Worm (Caenorhabditis elegans) whole organism, L4 larva: Measurements from ENCODE around the gene mib-1.

Source experiments
- D1046.2 ChIP-seq: fragments of 200-800 bp; sonication (Bioruptor generic); IDR thresholded peaks from 2 replicates; pipeline ENCODE4 v1.3.6; 2022; ENCODE audit warnings: missing genetic modification characterization, missing compliant biosample characterization
- Y48G9A.11 ChIP-seq: fragments of 200-800 bp; sonication (Bioruptor generic); IDR thresholded peaks from 2 replicates; pipeline ENCODE4 v1.3.6; 2022; ENCODE audit warnings: missing genetic modification reagents, missing genetic modification characterization, missing compliant biosample characterization
- ZK337.2 ChIP-seq: fragments of 200-800 bp; sonication (Bioruptor generic); IDR thresholded peaks from 2 replicates; pipeline ENCODE4 v1.3.6; 2022; ENCODE audit warnings: missing genetic modification reagents, missing genetic modification characterization, missing compliant biosample characterization
- aha-1 ChIP-seq: fragments of 150-350 bp; peaks from one replicate; lab custom pipeline; 2014; ENCODE audit warnings: missing biosample characterization, missing genetic modification characterization
- ama-1 ChIP-seq: fragments of 150-350 bp; optimal IDR thresholded peaks from 2 replicates; lab custom pipeline; 2014; ENCODE audit warnings: inconsistent platforms, mixed read lengths
- ceh-20 ChIP-seq: fragments of 200-800 bp; sonication (Bioruptor generic); IDR thresholded peaks from 2 replicates; pipeline ENCODE4 v1.3.6; 2022; ENCODE audit warnings: missing genetic modification reagents, missing genetic modification characterization, missing compliant biosample characterization
- ceh-32 ChIP-seq: sonication (generic microtip); optimal IDR thresholded peaks from 2 replicates; lab custom pipeline; 2016; ENCODE audit warnings: mild to moderate bottlenecking, missing genetic modification characterization, missing compliant biosample characterization; ENCODE audit not compliant: poor library complexity
- ceh-62 ChIP-seq: sonication (generic microtip); optimal IDR thresholded peaks from 2 replicates; lab custom pipeline; 2017; ENCODE audit warnings: missing biosample characterization, missing genetic modification characterization
- ceh-82 ChIP-seq: sonication (generic microtip); optimal IDR thresholded peaks from 2 replicates; lab custom pipeline; 2017; ENCODE audit warnings: missing biosample characterization, missing genetic modification characterization
- ces-1 ChIP-seq: fragments of 150-350 bp; sonication (generic microtip); optimal IDR thresholded peaks from 4 replicates; lab custom pipeline; 2014; ENCODE audit warnings: missing biosample characterization, missing genetic modification reagents, missing genetic modification characterization
- ctbp-1 ChIP-seq: fragments of 200-800 bp; sonication (Bioruptor generic); IDR thresholded peaks from 2 replicates; pipeline ENCODE4 v1.3.6; 2022; ENCODE audit warnings: missing genetic modification reagents, missing genetic modification characterization, missing compliant biosample characterization
- daf-8 ChIP-seq: fragments of 200-800 bp; sonication (Bioruptor generic); IDR thresholded peaks from 2 replicates; pipeline ENCODE4 v1.3.6; 2022; ENCODE audit warnings: missing genetic modification characterization, missing compliant biosample characterization
- dmd-6 ChIP-seq: fragments of 200-800 bp; sonication (Bioruptor generic); IDR thresholded peaks from 2 replicates; pipeline ENCODE4 v1.3.6; 2022; ENCODE audit warnings: missing genetic modification reagents, missing genetic modification characterization, missing compliant biosample characterization
- dmd-9 ChIP-seq: fragments of 200-800 bp; sonication (Bioruptor generic); IDR thresholded peaks from 2 replicates; pipeline ENCODE4 v1.3.6; 2022; ENCODE audit warnings: missing genetic modification reagents, missing genetic modification characterization, missing compliant biosample characterization
- dpl-1 ChIP-seq: fragments of 150-350 bp; optimal IDR thresholded peaks from 2 replicates; lab custom pipeline; 2014; ENCODE audit warnings: missing biosample characterization, missing genetic modification reagents, missing genetic modification characterization
- duxl-1 ChIP-seq: sonication (generic microtip); optimal IDR thresholded peaks from 2 replicates; lab custom pipeline; 2016; ENCODE audit warnings: mild to moderate bottlenecking, missing genetic modification characterization, moderate library complexity, missing compliant biosample characterization; ENCODE audit not compliant: poor library complexity
- dve-1 ChIP-seq: sonication (generic microtip); optimal IDR thresholded peaks from 2 replicates; lab custom pipeline; 2017; ENCODE audit warnings: antibody characterized with exemption, mild to moderate bottlenecking, missing genetic modification characterization, missing compliant biosample characterization; ENCODE audit not compliant: insufficient read depth
- fos-1 ChIP-seq: fragments of 150-350 bp; optimal IDR thresholded peaks from 2 replicates; lab custom pipeline; 2014; ENCODE audit warnings: missing biosample characterization, missing genetic modification characterization
- hif-1 ChIP-seq, 2 experiments: sonication (generic microtip); optimal IDR thresholded peaks; 2 replicates each; lab custom pipeline; 2016 to 2017; ENCODE audit warnings: missing compliant biosample characterization in 2 of 2, missing genetic modification characterization in 2 of 2, missing genetic modification reagents in 2 of 2, missing genotype in 2 of 2, mild to moderate bottlenecking in 1 of 2
- hlh-11 ChIP-seq: fragments of 200-800 bp; sonication (Bioruptor generic); optimal IDR thresholded peaks from 2 replicates; lab custom pipeline; 2018; ENCODE audit warnings: mild to moderate bottlenecking, missing genetic modification characterization, missing compliant biosample characterization
- hlh-30 ChIP-seq: sonication (generic microtip); optimal IDR thresholded peaks from 2 replicates; lab custom pipeline; 2017; ENCODE audit warnings: antibody characterized with exemption, mild to moderate bottlenecking, missing genetic modification characterization, missing compliant biosample characterization; ENCODE audit not compliant: insufficient read depth
- lin-1 ChIP-seq: fragments of 200-800 bp; sonication (Bioruptor generic); IDR thresholded peaks from 2 replicates; pipeline ENCODE4 v1.3.6; 2022; ENCODE audit warnings: missing genetic modification reagents, missing genetic modification characterization, missing compliant biosample characterization
- lin-13 ChIP-seq: fragments of 150-350 bp; optimal IDR thresholded peaks from 2 replicates; lab custom pipeline; 2014; ENCODE audit warnings: missing biosample characterization, missing genetic modification reagents, missing genetic modification characterization
- lin-38 ChIP-seq: fragments of 200-800 bp; sonication (Bioruptor generic); IDR thresholded peaks from 2 replicates; pipeline ENCODE4 v1.3.6; 2022; ENCODE audit warnings: missing genetic modification reagents, missing genetic modification characterization, missing compliant biosample characterization
- lsy-2 ChIP-seq, 2 experiments: fragments of 150-350 bp in 1 of 2; sonication (generic microtip) in 1 of 2; optimal IDR thresholded peaks; 2 replicates each; lab custom pipeline; 2014 to 2017; ENCODE audit warnings: missing biosample characterization in 2 of 2, missing genetic modification characterization in 2 of 2
- madf-9 ChIP-seq: fragments of 200-800 bp; sonication (Bioruptor generic); conservative IDR thresholded peaks from 2 replicates; pipeline ENCODE4 v1.3.6; 2022; ENCODE audit warnings: missing genetic modification reagents, missing genetic modification characterization, missing compliant biosample characterization
- mdl-1 ChIP-seq, 2 experiments: fragments of 150-350 bp in 1 of 2; sonication (generic microtip) in 1 of 2; optimal IDR thresholded peaks; 2 replicates each; lab custom pipeline; 2014 to 2017; ENCODE audit warnings: missing biosample characterization in 2 of 2, missing genetic modification characterization in 2 of 2
- mep-1 ChIP-seq: fragments of 150-350 bp; sonication (generic microtip); optimal IDR thresholded peaks from 3 replicates; lab custom pipeline; 2014; ENCODE audit warnings: missing biosample characterization, missing genetic modification characterization
- mes-2 ChIP-seq: sonication (generic microtip); optimal IDR thresholded peaks from 2 replicates; lab custom pipeline; 2016; ENCODE audit warnings: missing genotype, mild to moderate bottlenecking, missing genetic modification characterization, missing compliant biosample characterization; ENCODE audit not compliant: poor library complexity, severe bottlenecking
- mxl-3 ChIP-seq: fragments of 200-800 bp; sonication (Bioruptor generic); optimal IDR thresholded peaks from 2 replicates; lab custom pipeline; 2018; ENCODE audit warnings: mild to moderate bottlenecking, missing genetic modification characterization, missing compliant biosample characterization
- nhr-10 ChIP-seq: fragments of 150-350 bp; optimal IDR thresholded peaks from 2 replicates; lab custom pipeline; 2014; ENCODE audit warnings: missing biosample characterization, missing genetic modification characterization
- nhr-102 ChIP-seq: sonication (generic microtip); optimal IDR thresholded peaks from 2 replicates; lab custom pipeline; 2016; ENCODE audit warnings: mild to moderate bottlenecking, missing genetic modification characterization, moderate library complexity, missing compliant biosample characterization
- nhr-11 ChIP-seq: fragments of 150-350 bp; optimal IDR thresholded peaks from 2 replicates; lab custom pipeline; 2014; ENCODE audit warnings: missing biosample characterization, missing genetic modification characterization
- nhr-6 ChIP-seq: fragments of 150-350 bp; optimal IDR thresholded peaks from 2 replicates; lab custom pipeline; 2014; ENCODE audit warnings: missing biosample characterization, missing genetic modification characterization
- nhr-77 ChIP-seq: fragments of 150-350 bp; optimal IDR thresholded peaks from 2 replicates; lab custom pipeline; 2014; ENCODE audit warnings: missing biosample characterization, missing genetic modification characterization
- php-3 ChIP-seq: fragments of 200-800 bp; sonication (Bioruptor generic); IDR thresholded peaks from 2 replicates; pipeline ENCODE4 v1.3.6; 2022; ENCODE audit warnings: missing genetic modification reagents, missing genetic modification characterization, missing compliant biosample characterization
- pqm-1 ChIP-seq: sonication (generic microtip); optimal IDR thresholded peaks from 2 replicates; lab custom pipeline; 2017; ENCODE audit warnings: missing biosample characterization, missing genetic modification characterization
- rbr-2 ChIP-seq: sonication (generic microtip); optimal IDR thresholded peaks from 2 replicates; lab custom pipeline; 2016; ENCODE audit warnings: missing genotype, missing genetic modification characterization, missing compliant biosample characterization
- saeg-2 ChIP-seq: fragments of 200-800 bp; sonication (Bioruptor generic); IDR thresholded peaks from 2 replicates; pipeline ENCODE4 v1.3.6; 2022; ENCODE audit warnings: missing genetic modification reagents, missing genetic modification characterization, missing compliant biosample characterization
- sdz-12 ChIP-seq: fragments of 200-800 bp; sonication (Bioruptor generic); optimal IDR thresholded peaks from 2 replicates; lab custom pipeline; 2018; ENCODE audit warnings: mild to moderate bottlenecking, missing genetic modification characterization, missing compliant biosample characterization
- spr-1 ChIP-seq: sonication (generic microtip); optimal IDR thresholded peaks from 2 replicates; lab custom pipeline; 2016; ENCODE audit warnings: mild to moderate bottlenecking, missing genetic modification characterization, missing compliant biosample characterization
- tra-1 ChIP-seq: fragments of 200-800 bp; sonication (Bioruptor generic); IDR thresholded peaks from 2 replicates; pipeline ENCODE4 v1.3.6; 2022; ENCODE audit warnings: missing genetic modification reagents, missing genetic modification characterization, missing compliant biosample characterization
- unc-130 ChIP-seq: sonication (generic microtip); optimal IDR thresholded peaks from 2 replicates; lab custom pipeline; 2016; ENCODE audit warnings: missing genetic modification reagents, missing genetic modification characterization, missing compliant biosample characterization

The mib-1 gene

DNA sequence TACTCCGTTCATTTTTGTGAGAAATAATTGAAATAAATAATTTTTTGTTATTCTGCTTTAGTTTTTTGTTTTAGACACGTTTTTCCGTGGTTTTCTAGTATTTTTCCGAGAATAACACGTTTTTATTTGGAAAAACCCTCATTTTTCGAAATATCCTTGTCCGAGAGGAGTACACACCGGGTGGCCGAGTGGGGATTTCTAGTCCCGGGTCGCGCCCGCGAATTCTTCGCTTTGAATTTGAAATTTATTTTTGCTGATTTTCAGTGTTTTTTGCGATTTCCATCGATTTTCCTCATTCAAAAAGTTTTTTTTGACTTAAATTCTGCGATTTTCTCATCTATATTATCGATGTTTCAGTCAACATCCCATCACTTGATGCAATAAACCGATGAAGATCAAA lies at the start of gene mib-1, which contains the start of the genes gly-9 and smc-3:
Gene mib-1, minus strand, starts transcription at position 123 of the 400 bp plus-strand sequence.
Gene gly-9, minus strand, starts transcription at position 27 of the 400 bp plus-strand sequence.
Gene smc-3, plus strand, starts transcription at position 351 of the 400 bp plus-strand sequence.
- TF ChIP-seq Y48G9A.11 (GFP tag; lab: Robert Waterston, UW) (peak; percentile 43; the same call in 1 of the 2 replicates), madf-9 (no peak), unc-130 (GFP tag; lab: Kevin White, UChicago) (peak; percentile 94), sdz-12 (no peak), ces-1 (GFP tag; lab: Kevin White, UChicago) (no peak), nhr-11 (tag; lab: Kevin White, UChicago) (peak; percentile 27), ama-1 (lab: Kevin White, UChicago) (no peak), spr-1 (tag; lab: Kevin White, UChicago) (no peak), mxl-3 (GFP tag; lab: Kevin White, UChicago) (no peak), ceh-82 (tag; lab: Kevin White, UChicago) (no peak), nhr-77 (tag; lab: Kevin White, UChicago) (no peak), nhr-102 (no peak), nhr-10 (tag; lab: Kevin White, UChicago) (no peak), tra-1 (GFP tag; lab: Robert Waterston, UW) (no peak), hlh-30 (tag; lab: Kevin White, UChicago) (peak; percentile 38), ZK337.2 (peak; percentile 92), mep-1 (tag; lab: Kevin White, UChicago) (peak; percentile 43), ctbp-1 (GFP tag; lab: Robert Waterston, UW) (no peak), dmd-6 (GFP tag; lab: Robert Waterston, UW) (peak; percentile 45; the same call in 1 of the 2 replicates), lsy-2 (tag; optimal IDR thresholded peaks at IDR 0.05; lab: Kevin White, UChicago) (peak in 1 of 2 experiments; percentile 81), lin-1 (GFP tag; lab: Robert Waterston, UW) (no peak), nhr-6 (tag; lab: Kevin White, UChicago) (peak; percentile 56), D1046.2 (GFP tag; lab: Robert Waterston, UW) (peak; percentile 59; the same call in 1 of the 2 replicates), duxl-1 (no peak), ceh-20 (GFP tag; lab: Robert Waterston, UW) (no peak), fos-1 (tag; lab: Kevin White, UChicago) (no peak), saeg-2 (GFP tag; lab: Robert Waterston, UW) (no peak), ceh-32 (tag; lab: Kevin White, UChicago) (no peak), daf-8 (GFP tag; lab: Robert Waterston, UW) (no peak), lin-13 (GFP tag; lab: Kevin White, UChicago) (no peak), dpl-1 (GFP tag; lab: Kevin White, UChicago) (peak; percentile 91), aha-1 (peak; percentile 96), dve-1 (peak; percentile 35), php-3 (GFP tag; lab: Robert Waterston, UW) (no peak), hif-1 (tag; optimal IDR thresholded peaks at IDR 0.05; lab: Kevin White, UChicago) (peak in 1 of 2 experiments; percentile 89), dmd-9 (GFP tag; lab: Robert Waterston, UW) (peak; percentile 85), lin-38 (peak; percentile 67), pqm-1 (no peak), mes-2 (tag; lab: Kevin White, UChicago) (peak; percentile 99), hlh-11 (tag; lab: Kevin White, UChicago) (peak; percentile 11), rbr-2 (peak; percentile 29)

DNA sequence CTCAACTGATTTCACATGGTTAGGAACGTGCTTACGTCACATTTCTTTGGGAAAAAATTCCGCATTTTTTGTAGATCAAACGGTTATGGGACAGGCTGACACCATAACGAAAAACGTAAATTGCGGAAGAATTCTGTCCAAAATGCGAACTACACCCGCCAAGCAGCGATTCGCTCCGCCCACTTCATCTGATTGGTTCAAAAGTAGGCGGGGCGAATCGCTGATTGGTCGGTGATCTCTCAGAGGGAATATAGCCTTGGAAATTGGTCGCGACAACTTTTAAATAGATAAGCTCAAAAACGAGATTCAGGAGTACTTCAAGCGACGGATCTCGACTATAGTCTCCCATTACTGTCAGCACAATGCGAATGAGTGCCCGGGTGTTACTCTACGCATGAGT lies 47.2 kb upstream of the mib-1 start:
- TF ChIP-seq ceh-62 (tag; lab: Kevin White, UChicago) (no peak), rbr-2 (no peak), mdl-1 (tag; optimal IDR thresholded peaks at IDR 0.05; lab: Kevin White, UChicago) (no peak)
- TF ChIP-seq, all 104 proteins: peak for 0
